Fruit fly (Drosophila melanogaster) whole organism, embryonic: Measurements from ENCODE around the gene CG45045.

Experiments
- Adf1 ChIP-seq: fragments of 200-800 bp; sonication (Bioruptor generic); IDR thresholded peaks from 2 replicates; pipeline ENCODE4 v1.3.6; 2022; ENCODE audit warnings: missing biosample characterization, missing genetic modification characterization
- Asciz ChIP-seq: fragments of 200-800 bp; sonication (Bioruptor generic); optimal IDR thresholded peaks from 2 replicates; lab custom pipeline; 2017; ENCODE audit warnings: missing biosample characterization, mild to moderate bottlenecking, missing genetic modification characterization, missing genetic modification reagents
- BEAF-32 ChIP-seq: fragments of 200-800 bp; sonication (Bioruptor generic); optimal IDR thresholded peaks from 3 replicates; lab custom pipeline; 2017; ENCODE audit warnings: missing biosample characterization, missing genetic modification characterization, mild to moderate bottlenecking, moderate library complexity, missing genetic modification reagents
- CG10267 ChIP-seq: fragments of 200-800 bp; sonication (Bioruptor generic); optimal IDR thresholded peaks from 2 replicates; lab custom pipeline; 2018; ENCODE audit warnings: missing biosample characterization, mild to moderate bottlenecking, missing genetic modification characterization, moderate library complexity
- CG10543 ChIP-seq: fragments of 200-800 bp; sonication (Bioruptor generic); optimal IDR thresholded peaks from 3 replicates; lab custom pipeline; 2017; ENCODE audit warnings: missing biosample characterization, mild to moderate bottlenecking, missing genetic modification characterization, moderate library complexity
- CG11504 ChIP-seq: fragments of 200-800 bp; sonication (Bioruptor generic); optimal IDR thresholded peaks from 3 replicates; lab custom pipeline; 2019; ENCODE audit warnings: missing biosample characterization, mild to moderate bottlenecking, missing genetic modification characterization, moderate library complexity
- CG11695 ChIP-seq: fragments of 200-800 bp; sonication (Bioruptor generic); IDR thresholded peaks from 3 replicates; pipeline ENCODE4 v1.3.6; 2022; ENCODE audit warnings: missing biosample characterization, missing genetic modification characterization
- CG12299 ChIP-seq: fragments of 200-800 bp; sonication (Bioruptor generic); optimal IDR thresholded peaks from 2 replicates; lab custom pipeline; 2018; ENCODE audit warnings: missing biosample characterization, mild to moderate bottlenecking, missing genetic modification characterization
- CG12942 ChIP-seq: fragments of 200-800 bp; sonication (Bioruptor generic); optimal IDR thresholded peaks from 3 replicates; lab custom pipeline; 2016; ENCODE audit warnings: missing biosample characterization, missing genetic modification characterization
- CG14710 ChIP-seq: fragments of 200-800 bp; sonication (Bioruptor generic); optimal IDR thresholded peaks from 3 replicates; lab custom pipeline; 2019; ENCODE audit warnings: missing biosample characterization, mild to moderate bottlenecking, missing genetic modification characterization, moderate library complexity
- CG1647 ChIP-seq: fragments of 200-800 bp; sonication (Bioruptor generic); optimal IDR thresholded peaks from 3 replicates; lab custom pipeline; 2016; ENCODE audit warnings: missing biosample characterization, missing genetic modification characterization
- CG16779 ChIP-seq: fragments of 200-800 bp; sonication (Bioruptor generic); IDR thresholded peaks from 2 replicates; pipeline ENCODE4 v1.3.6; 2022; ENCODE audit warnings: missing biosample characterization, missing genetic modification characterization
- CG17359 ChIP-seq: fragments of 200-800 bp; sonication (Bioruptor generic); optimal IDR thresholded peaks from 3 replicates; lab custom pipeline; 2018; ENCODE audit warnings: missing biosample characterization, mild to moderate bottlenecking, missing genetic modification characterization, moderate library complexity
- CG18011 ChIP-seq: fragments of 200-800 bp; sonication (Bioruptor generic); optimal IDR thresholded peaks from 2 replicates; lab custom pipeline; 2017; ENCODE audit warnings: missing biosample characterization, missing genetic modification characterization, mild to moderate bottlenecking, moderate library complexity, missing genotype
- CG2712 ChIP-seq: fragments of 200-800 bp; optimal IDR thresholded peaks from 3 replicates; lab custom pipeline; 2019; ENCODE audit warnings: missing biosample characterization, mild to moderate bottlenecking, missing genetic modification characterization, moderate library complexity
- CG34224 ChIP-seq: fragments of 200-800 bp; sonication (Bioruptor generic); IDR thresholded peaks from 3 replicates; pipeline ENCODE4 v1.3.6; 2022; ENCODE audit warnings: missing biosample characterization, missing genetic modification characterization; ENCODE audit not compliant: partially characterized antibody
- CG4360 ChIP-seq: fragments of 200-800 bp; sonication (Bioruptor generic); IDR thresholded peaks from 2 replicates; pipeline ENCODE4 v1.3.6; 2022; ENCODE audit warnings: missing biosample characterization, missing genetic modification characterization
- CG4424 ChIP-seq: fragments of 200-800 bp; sonication (Bioruptor generic); optimal IDR thresholded peaks from 3 replicates; lab custom pipeline; 2016; ENCODE audit warnings: missing biosample characterization, missing genetic modification characterization
- CG6689 ChIP-seq: fragments of 200-800 bp; sonication (Bioruptor generic); IDR thresholded peaks from 2 replicates; pipeline ENCODE4 v1.3.6; 2022; ENCODE audit warnings: missing biosample characterization, missing genetic modification characterization
- CG8359 ChIP-seq: fragments of 200-800 bp; sonication (Bioruptor generic); optimal IDR thresholded peaks from 2 replicates; lab custom pipeline; 2017; ENCODE audit warnings: missing biosample characterization, mild to moderate bottlenecking, missing genetic modification characterization, borderline replicate concordance
- CG8388 ChIP-seq: fragments of 200-800 bp; sonication (Bioruptor generic); optimal IDR thresholded peaks from 2 replicates; lab custom pipeline; 2019; ENCODE audit warnings: missing biosample characterization, mild to moderate bottlenecking, missing genetic modification characterization, moderate library complexity
- CTCF ChIP-seq: fragments of 200-800 bp; sonication (Bioruptor generic); optimal IDR thresholded peaks from 2 replicates; lab custom pipeline; 2017; ENCODE audit warnings: missing biosample characterization, mild to moderate bottlenecking, missing genetic modification characterization, moderate library complexity
- Chrac-16 ChIP-seq: fragments of 200-800 bp; sonication (Bioruptor generic); optimal IDR thresholded peaks from 3 replicates; lab custom pipeline; 2016; ENCODE audit warnings: missing biosample characterization, missing genetic modification characterization
- CkIIα-i1 ChIP-seq: fragments of 200-800 bp; sonication (Bioruptor generic); IDR thresholded peaks from 2 replicates; pipeline ENCODE4 v1.3.6; 2022; ENCODE audit warnings: missing biosample characterization, missing genetic modification characterization
- E2f1 ChIP-seq: fragments of 200-800 bp; sonication (Bioruptor generic); IDR thresholded peaks from 2 replicates; pipeline ENCODE4 v1.3.6; 2022; ENCODE audit warnings: missing biosample characterization, missing genetic modification characterization
- Elba2 ChIP-seq: fragments of 200-800 bp; sonication (Bioruptor generic); optimal IDR thresholded peaks from 3 replicates; lab custom pipeline; 2016; ENCODE audit warnings: missing biosample characterization, missing genetic modification characterization
- Lhr ChIP-seq: fragments of 200-800 bp; sonication (Bioruptor generic); optimal IDR thresholded peaks from 3 replicates; lab custom pipeline; 2017; ENCODE audit warnings: mild to moderate bottlenecking, missing biosample characterization, missing genetic modification reagents, missing genetic modification characterization
- MESR4 ChIP-seq: fragments of 200-800 bp; sonication (Bioruptor generic); optimal IDR thresholded peaks from 2 replicates; lab custom pipeline; 2018; ENCODE audit warnings: missing biosample characterization, mild to moderate bottlenecking, missing genetic modification characterization, moderate library complexity
- Mad ChIP-seq: fragments of 200-800 bp; sonication (Bioruptor generic); optimal IDR thresholded peaks from 2 replicates; lab custom pipeline; 2016; ENCODE audit warnings: missing biosample characterization, missing genetic modification characterization
- Max ChIP-seq: fragments of 200-800 bp; sonication (Bioruptor generic); optimal IDR thresholded peaks from 2 replicates; lab custom pipeline; 2016; ENCODE audit warnings: missing biosample characterization, mild to moderate bottlenecking, missing genetic modification characterization
- Myb ChIP-seq: fragments of 200-800 bp; sonication (Bioruptor generic); optimal IDR thresholded peaks from 2 replicates; lab custom pipeline; 2016; ENCODE audit warnings: missing biosample characterization, missing genetic modification characterization
- NFAT ChIP-seq: fragments of 200-800 bp; sonication (Bioruptor generic); IDR thresholded peaks from 2 replicates; pipeline ENCODE4 v1.3.6; 2022; ENCODE audit warnings: missing biosample characterization, missing genetic modification characterization
- Pdp1 ChIP-seq, 2 experiments: fragments of 200-800 bp; sonication (Bioruptor generic); optimal IDR thresholded peaks; 3 replicates each; lab custom pipeline; 2016; ENCODE audit warnings: missing biosample characterization in 2 of 2, missing genetic modification characterization in 2 of 2, mild to moderate bottlenecking in 1 of 2, moderate library complexity in 1 of 2
- TFAM ChIP-seq: fragments of 200-800 bp; sonication (Bioruptor generic); optimal IDR thresholded peaks from 2 replicates; lab custom pipeline; 2017; ENCODE audit warnings: missing biosample characterization, missing genetic modification characterization, inconsistent platforms
- amos ChIP-seq: fragments of 200-800 bp; sonication (Bioruptor generic); IDR thresholded peaks from 2 replicates; pipeline ENCODE4 v1.3.6; 2022; ENCODE audit warnings: missing biosample characterization, missing genetic modification characterization; ENCODE audit not compliant: partially characterized antibody
- bigmax ChIP-seq: fragments of 200-800 bp; sonication (Bioruptor generic); optimal IDR thresholded peaks from 2 replicates; lab custom pipeline; 2018; ENCODE audit warnings: missing biosample characterization, mild to moderate bottlenecking, missing genetic modification characterization
- caup ChIP-seq: fragments of 200-800 bp; sonication (Bioruptor generic); optimal IDR thresholded peaks from 3 replicates; lab custom pipeline; 2017; ENCODE audit warnings: missing biosample characterization, mild to moderate bottlenecking, missing genetic modification characterization, moderate library complexity; ENCODE audit not compliant: severe bottlenecking
- dm ChIP-seq: fragments of 200-800 bp; sonication (Bioruptor generic); optimal IDR thresholded peaks from 3 replicates; lab custom pipeline; 2016; ENCODE audit warnings: missing biosample characterization, missing genetic modification characterization
- dmrt11E ChIP-seq: fragments of 200-800 bp; sonication (Bioruptor generic); optimal IDR thresholded peaks from 3 replicates; lab custom pipeline; 2018; ENCODE audit warnings: missing biosample characterization, mild to moderate bottlenecking, missing genetic modification characterization, moderate library complexity
- ems ChIP-seq: fragments of 200-800 bp; sonication (Bioruptor generic); optimal IDR thresholded peaks from 3 replicates; lab custom pipeline; 2016; ENCODE audit warnings: missing biosample characterization, missing genetic modification characterization
- esg ChIP-seq: fragments of 200-800 bp; sonication (Bioruptor generic); conservative IDR thresholded peaks from 2 replicates; pipeline ENCODE4 v1.3.6; 2022; ENCODE audit warnings: missing biosample characterization, missing genetic modification characterization
- mld ChIP-seq: fragments of 200-800 bp; sonication (Bioruptor generic); IDR thresholded peaks from 3 replicates; pipeline ENCODE4 v1.3.6; 2022; ENCODE audit warnings: missing biosample characterization, missing genetic modification characterization; ENCODE audit not compliant: partially characterized antibody
- nau ChIP-seq: fragments of 200-800 bp; sonication (Bioruptor generic); optimal IDR thresholded peaks from 3 replicates; lab custom pipeline; 2017; ENCODE audit warnings: missing biosample characterization, mild to moderate bottlenecking, missing genetic modification characterization, missing genetic modification reagents
- nerfin-2 ChIP-seq: fragments of 200-800 bp; sonication (Bioruptor generic); IDR thresholded peaks from 2 replicates; pipeline ENCODE4 v1.3.6; 2022; ENCODE audit warnings: missing biosample characterization, missing genetic modification characterization; ENCODE audit not compliant: partially characterized antibody
- toy ChIP-seq: fragments of 200-800 bp; sonication (Bioruptor generic); IDR thresholded peaks from 2 replicates; pipeline ENCODE4 v1.3.6; 2022; ENCODE audit warnings: missing biosample characterization, missing genetic modification characterization
- trh ChIP-seq: fragments of 200-800 bp; sonication (Bioruptor generic); optimal IDR thresholded peaks from 2 replicates; lab custom pipeline; 2016; ENCODE audit warnings: missing biosample characterization, missing genetic modification characterization
- ttk ChIP-seq: fragments of 200-800 bp; sonication (Bioruptor generic); IDR thresholded peaks from 2 replicates; pipeline ENCODE4 v2.1.2; 2022; ENCODE audit warnings: missing biosample characterization, missing genetic modification characterization
- tx ChIP-seq: fragments of 200-800 bp; sonication (Bioruptor generic); optimal IDR thresholded peaks from 2 replicates; lab custom pipeline; 2016; ENCODE audit warnings: missing biosample characterization, missing genetic modification characterization
- yki ChIP-seq: fragments of >200 bp; optimal IDR thresholded peaks from 3 replicates; lab custom pipeline; 2018

Gene CG45045

DNA sequence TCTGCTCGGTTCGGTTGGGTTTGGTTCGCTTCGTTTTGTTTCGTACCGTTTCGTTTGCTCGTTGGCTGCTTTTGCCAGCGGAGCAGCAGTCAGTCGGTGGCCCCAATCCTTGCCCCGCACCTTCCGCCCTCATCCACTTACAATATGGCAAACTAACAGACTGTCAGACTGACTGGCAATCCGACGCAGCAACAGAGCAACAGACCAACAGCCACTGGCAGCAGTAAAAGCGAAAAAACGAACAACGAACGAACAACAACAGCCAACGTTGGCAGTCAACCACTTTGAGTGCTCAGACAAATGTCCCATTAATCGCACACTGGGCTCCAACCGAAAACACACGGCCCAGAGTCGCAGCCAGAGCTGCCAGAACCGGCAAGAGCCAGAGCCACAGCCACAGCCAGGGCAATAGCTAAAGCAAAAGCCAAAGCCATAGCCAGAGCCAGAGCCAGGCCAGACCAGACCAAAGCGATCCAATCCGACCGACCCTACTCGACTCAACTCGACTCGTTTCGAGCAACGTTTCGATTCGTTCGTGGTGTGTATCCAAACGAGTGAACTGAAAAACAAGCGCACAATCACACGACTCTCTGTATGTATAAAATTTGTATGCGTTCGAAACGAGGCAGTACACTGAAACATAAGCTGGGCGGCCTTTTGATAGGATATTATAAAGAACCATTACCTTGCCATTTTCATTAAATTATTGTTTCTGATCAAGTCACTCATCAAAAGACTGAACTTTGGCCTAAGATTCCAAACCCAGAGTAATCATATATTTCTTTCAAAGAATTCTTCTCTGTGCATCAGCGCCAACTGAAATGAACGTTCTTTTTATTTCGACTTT, 36.5 kb downstream of the CG45045 start (continued):
- TF ChIP-seq bigmax (GFP tag; lab: Kevin White, UChicago) (peak; percentile 81), ttk (GFP tag; lab: Robert Waterston, UW) (peak; percentile 99), Lhr (GFP tag; lab: Kevin White, UChicago) (peak; percentile 97), CG2712 (tag; lab: Kevin White, UChicago) (peak; percentile 99), toy (GFP tag; lab: Robert Waterston, UW) (peak; percentile 96), CG16779 (GFP tag; lab: Robert Waterston, UW) (peak; percentile 98), CG6689 (peak; percentile 99), nerfin-2 (GFP tag; lab: Robert Waterston, UW) (no peak), CG10543 (GFP tag; lab: Kevin White, UChicago) (peak; percentile 98), CG11504 (peak; percentile 98), Mad (GFP tag; lab: Kevin White, UChicago) (peak; percentile 99), CG14710 (tag; lab: Kevin White, UChicago) (peak; percentile 97), Elba2 (peak; percentile 75), CG8388 (GFP tag; lab: Kevin White, UChicago) (peak; percentile 98), CG12299 (peak; percentile 96), NFAT (GFP tag; lab: Robert Waterston, UW) (peak; percentile 99), CG1647 (peak; percentile 99), yki (no peak), amos (GFP tag; lab: Robert Waterston, UW) (no peak), Pdp1 (GFP tag; optimal IDR thresholded peaks at IDR 0.05; lab: Kevin White, UChicago) (peak; percentile 98 to 99), Adf1 (GFP tag; lab: Robert Waterston, UW) (peak; percentile 91), esg (GFP tag; lab: Robert Waterston, UW) (peak; percentile 99), CTCF (peak; percentile 78), nau (GFP tag; lab: Kevin White, UChicago) (peak; percentile 99), dm (GFP tag; lab: Kevin White, UChicago) (peak; percentile 98), dmrt11E (tag; lab: Kevin White, UChicago) (peak; percentile 98), trh (peak; percentile 99), CG18011 (GFP tag; lab: Kevin White, UChicago) (peak; percentile 93), mld (no peak), Chrac-16 (GFP tag; lab: Kevin White, UChicago) (peak; percentile 99), CG8359 (GFP tag; lab: Kevin White, UChicago) (peak; percentile 94), CG17359 (tag; lab: Kevin White, UChicago) (peak; percentile 99), ems (GFP tag; lab: Kevin White, UChicago) (peak; percentile 99), CG12942 (GFP tag; lab: Kevin White, UChicago) (peak; percentile 99), tx (peak; percentile 99), Max (peak; percentile 99), CG34224 (GFP tag; lab: Robert Waterston, UW) (no peak), Asciz (GFP tag; lab: Kevin White, UChicago) (peak; percentile 99), BEAF-32 (GFP tag; lab: Kevin White, UChicago) (peak; percentile 28), CG4360 (GFP tag; lab: Robert Waterston, UW) (peak; percentile 90), CG10267 (tag; lab: Kevin White, UChicago) (peak; percentile 95), E2f1 (GFP tag; lab: Robert Waterston, UW) (peak; percentile 99), MESR4 (GFP tag; lab: Kevin White, UChicago) (peak; percentile 86), Myb (peak; percentile 94), caup (GFP tag; lab: Kevin White, UChicago) (peak; percentile 99), CG11695 (GFP tag; lab: Robert Waterston, UW) (peak; percentile 99), CG4424 (GFP tag; lab: Kevin White, UChicago) (peak; percentile 99), TFAM (GFP tag; lab: Kevin White, UChicago) (peak; percentile 92), CkIIα-i1 (GFP tag; lab: Robert Waterston, UW) (peak; percentile 96)
